Worm (Caenorhabditis elegans): ENCODE measurements around the gene T27D12.6.
A peak's percentile ranks its signal among the peaks of the same experiment; 100 is the strongest.

T27D12.6 gene

ce11 chrII:11794392-11794791 lies 40.9 kb upstream of the T27D12.6 start:
- TF ChIP-seq egrh-3 (GFP tag; IDR thresholded peaks at IDR 0.05) = no peak

DNA sequence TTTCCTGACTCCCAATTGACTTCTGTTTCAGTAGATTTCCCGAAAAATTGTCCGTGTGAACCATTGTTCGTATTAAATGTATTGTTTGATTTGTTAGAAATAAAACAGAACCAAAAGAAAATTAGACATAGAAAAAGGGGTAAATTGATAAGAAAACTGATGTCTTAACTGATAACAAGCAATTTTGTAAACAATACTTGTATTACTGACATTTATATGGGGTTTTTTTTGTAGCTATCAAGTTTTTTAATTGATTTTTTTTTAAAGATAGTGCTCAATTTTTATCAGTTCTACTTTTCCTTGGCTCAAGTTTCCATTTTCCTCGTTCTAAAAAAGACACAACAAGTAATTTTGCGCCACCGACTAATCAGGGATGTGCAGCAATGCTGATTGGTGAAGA lies 38.1 kb upstream of the T27D12.6 start:
- TF ChIP-seq nhr-80 (tag; optimal IDR thresholded peaks at IDR 0.05) (peak; percentile 42), F49E8.2 (tag; optimal IDR thresholded peaks at IDR 0.05; ENCODE audit: insufficient read depth) (no peak)

- TF ChIP-seq mel-28 (tag; optimal IDR thresholded peaks at IDR 0.05; ENCODE audit: borderline replicate concordance) (no peak), snpc-4 (GFP tag; optimal IDR thresholded peaks at IDR 0.05) (no peak), snpc-4 (tag; optimal IDR thresholded peaks at IDR 0.05) (no peak), B0261.1 (tag; optimal IDR thresholded peaks at IDR 0.05) (no peak), F23B12.7 (tag; optimal IDR thresholded peaks at IDR 0.05; ENCODE audit: insufficient read depth) (no peak), aptf-3 (GFP tag; IDR thresholded peaks at IDR 0.05) (no peak), dox-1 (GFP tag; IDR thresholded peaks at IDR 0.05) (no peak), madf-6 (GFP tag; IDR thresholded peaks at IDR 0.05) (no peak), madf-8 (GFP tag; conservative IDR thresholded peaks at IDR 0.05) (no peak), sptf-2 (GFP tag; optimal IDR thresholded peaks at IDR 0.05) (no peak)
These were observed 36.6 kb upstream of the T27D12.6 start, which contains the start of gene hda-5 for ce11 chrII:11798737-11799136. TSS of gene hda-5 (plus strand) at chrII:11799037.

- TF ChIP-seq Y79H2A.3 (GFP tag; conservative IDR thresholded peaks at IDR 0.05) (no peak), F22D6.2 (tag; optimal IDR thresholded peaks at IDR 0.05) (no peak), ztf-18 (tag; optimal IDR thresholded peaks at IDR 0.05) (no peak), let-607 (tag; optimal IDR thresholded peaks at IDR 0.05) (no peak), F23B12.7 (tag; optimal IDR thresholded peaks at IDR 0.05; ENCODE audit: insufficient read depth) (no peak), lin-54 (GFP tag; optimal IDR thresholded peaks at IDR 0.05) (no peak), F37B4.10 (GFP tag; IDR thresholded peaks at IDR 0.05) (no peak), F10E7.11 (tag; optimal IDR thresholded peaks at IDR 0.05) (no peak), ZK185.1 (tag; optimal IDR thresholded peaks at IDR 0.05; ENCODE audit: poor library complexity, severe bottlenecking) (no peak), aptf-3 (GFP tag; IDR thresholded peaks at IDR 0.05) (no peak), F57A8.1 (GFP tag; optimal IDR thresholded peaks at IDR 0.05) (no peak), madf-8 (GFP tag; conservative IDR thresholded peaks at IDR 0.05) (no peak), F49E8.2 (tag; optimal IDR thresholded peaks at IDR 0.05; ENCODE audit: insufficient read depth) (no peak), attf-3 (GFP tag; conservative IDR thresholded peaks at IDR 0.05) (no peak), fkh-3 (tag; optimal IDR thresholded peaks at IDR 0.05) (no peak)
These were observed 32.9 kb upstream of the T27D12.6 start, which contains the start of gene F43G6.17 for ce11 chrII:11802451-11802850. TSS of gene F43G6.17 (plus strand) at chrII:11802751.

DNA sequence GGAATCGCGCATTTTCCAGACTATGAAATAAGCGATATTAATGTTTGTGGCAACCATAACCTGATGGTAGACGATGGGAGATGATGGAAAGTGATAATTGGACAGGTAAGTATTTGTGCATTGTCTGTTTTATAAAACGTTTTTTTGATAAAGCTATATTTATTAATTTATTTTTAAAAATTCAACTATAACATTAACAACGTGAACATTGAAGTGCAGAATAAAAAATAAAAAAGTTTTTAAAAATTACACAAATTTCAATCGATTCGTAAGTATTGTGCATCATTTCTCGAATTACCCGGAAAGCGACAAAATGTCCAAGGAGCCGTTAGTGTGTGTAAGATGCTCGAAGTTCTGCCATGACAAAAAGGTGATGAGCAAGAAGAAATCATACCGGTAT lies 29.1 kb upstream of the T27D12.6 start, which contains the start of gene jmjd-1.1:
jmjd-1.1 (plus strand) TSS at position 301 of the 400 bp plus-strand sequence.
- TF ChIP-seq B0261.1 (tag; optimal IDR thresholded peaks at IDR 0.05) (no peak), athp-1 (tag; optimal IDR thresholded peaks at IDR 0.05) (no peak)

DNA sequence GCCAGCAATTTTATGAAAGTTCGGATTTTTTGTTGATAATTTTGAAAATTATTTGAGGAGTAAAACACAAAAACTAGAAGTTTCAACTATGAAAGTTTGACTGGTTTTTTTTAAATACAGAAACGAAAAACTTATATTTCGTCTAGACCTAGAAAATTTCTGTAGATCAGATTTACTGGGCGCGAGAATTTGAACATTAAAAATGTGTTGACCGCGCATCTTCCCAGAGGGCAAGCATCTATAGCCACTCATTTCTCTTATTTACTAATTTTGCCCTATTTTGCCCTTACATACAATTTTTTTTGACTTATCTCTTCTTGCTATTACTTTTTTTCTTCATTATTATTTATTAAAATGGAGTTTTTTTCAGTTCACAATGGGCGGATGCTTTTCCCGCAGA lies 26.3 kb upstream of the T27D12.6 start, which contains the start of gene F43G6.10:
F43G6.10 (plus strand) TSS at position 371 of the 400 bp plus-strand sequence.
- TF ChIP-seq unc-62 (GFP tag; optimal IDR thresholded peaks at IDR 0.05) = no peak
- peak; percentile 49 for TF ChIP-seq madf-8 (GFP tag; conservative IDR thresholded peaks at IDR 0.05)
- TF ChIP-seq nhr-90 (tag; optimal IDR thresholded peaks at IDR 0.05) = no peak
- no peak for TF ChIP-seq attf-5 (GFP tag; optimal IDR thresholded peaks at IDR 0.05)
- TF ChIP-seq aptf-2 (GFP tag; conservative IDR thresholded peaks at IDR 0.05) = peak; percentile 98
- peak; percentile 86 for TF ChIP-seq madf-6 (GFP tag; IDR thresholded peaks at IDR 0.05)
- peak; percentile 74 for TF ChIP-seq efl-1 (GFP tag; optimal IDR thresholded peaks at IDR 0.05)
- no peak for TF ChIP-seq lin-40 (tag; optimal IDR thresholded peaks at IDR 0.05)
- TF ChIP-seq dpl-1 (GFP tag; optimal IDR thresholded peaks at IDR 0.05) = peak; percentile 13
